Fruit fly (Drosophila melanogaster) whole organism, embryonic: ENCODE results near the gene Rabex-5.

Experiments
- CG10209 ChIP-seq: fragments of 200-800 bp; sonication (Bioruptor generic); optimal IDR thresholded peaks from 3 replicates; lab custom pipeline; 2017; ENCODE audit warnings: missing biosample characterization, mild to moderate bottlenecking, missing genetic modification characterization, missing genetic modification reagents
- CG10267 ChIP-seq: fragments of 200-800 bp; sonication (Bioruptor generic); optimal IDR thresholded peaks from 2 replicates; lab custom pipeline; 2018; ENCODE audit warnings: missing biosample characterization, mild to moderate bottlenecking, missing genetic modification characterization, moderate library complexity
- CG10366 ChIP-seq: fragments of 200-800 bp; sonication (Bioruptor generic); IDR thresholded peaks from 2 replicates; pipeline ENCODE4 v1.3.6; 2022; ENCODE audit warnings: missing biosample characterization, missing genetic modification characterization
- CG11456 ChIP-seq: fragments of 200-800 bp; sonication (Bioruptor generic); IDR thresholded peaks from 3 replicates; pipeline ENCODE4 v1.3.6; 2022; ENCODE audit warnings: missing biosample characterization, missing genetic modification characterization
- CG12155 ChIP-seq: fragments of 200-800 bp; sonication (Bioruptor generic); optimal IDR thresholded peaks from 3 replicates; lab custom pipeline; 2016; ENCODE audit warnings: missing biosample characterization, missing genetic modification characterization
- CG12769 ChIP-seq: fragments of 200-800 bp; sonication (Bioruptor generic); optimal IDR thresholded peaks from 2 replicates; lab custom pipeline; 2019; ENCODE audit warnings: missing biosample characterization, mild to moderate bottlenecking, missing genetic modification characterization, moderate library complexity
- CG12942 ChIP-seq: fragments of 200-800 bp; sonication (Bioruptor generic); optimal IDR thresholded peaks from 3 replicates; lab custom pipeline; 2016; ENCODE audit warnings: missing biosample characterization, missing genetic modification characterization
- CG13287 ChIP-seq: fragments of 200-800 bp; sonication (Bioruptor generic); IDR thresholded peaks from 2 replicates; pipeline ENCODE4 v1.3.6; 2022; ENCODE audit warnings: missing biosample characterization, missing genetic modification characterization; ENCODE audit not compliant: partially characterized antibody
- CG13424 ChIP-seq: fragments of 200-800 bp; sonication (Bioruptor generic); optimal IDR thresholded peaks from 2 replicates; lab custom pipeline; 2019; ENCODE audit warnings: missing biosample characterization, mild to moderate bottlenecking, missing genetic modification characterization, moderate library complexity
- CG13894 ChIP-seq: fragments of 200-800 bp; sonication (Bioruptor generic); optimal IDR thresholded peaks from 3 replicates; lab custom pipeline; 2018; ENCODE audit warnings: missing biosample characterization, mild to moderate bottlenecking, missing genetic modification characterization, moderate library complexity
- CG30403 ChIP-seq: fragments of 200-800 bp; sonication (Bioruptor generic); optimal IDR thresholded peaks from 3 replicates; lab custom pipeline; 2016; ENCODE audit warnings: missing biosample characterization, missing genetic modification characterization
- CG3065 ChIP-seq: fragments of 200-800 bp; sonication (Bioruptor generic); optimal IDR thresholded peaks from 2 replicates; lab custom pipeline; 2016; ENCODE audit warnings: missing biosample characterization, missing genetic modification characterization
- CG34422 ChIP-seq: fragments of 200-800 bp; sonication (Bioruptor generic); IDR thresholded peaks from 3 replicates; pipeline ENCODE4 v1.3.6; 2022; ENCODE audit warnings: missing biosample characterization, missing genetic modification characterization
- CG3847 ChIP-seq: fragments of 200-800 bp; sonication (Bioruptor generic); IDR thresholded peaks from 2 replicates; pipeline ENCODE4 v1.3.6; 2022; ENCODE audit warnings: missing biosample characterization, missing genetic modification characterization
- CG42726 ChIP-seq: fragments of 200-800 bp; sonication (Bioruptor generic); IDR thresholded peaks from 2 replicates; pipeline ENCODE4 v1.3.6; 2022; ENCODE audit warnings: missing biosample characterization, missing genetic modification characterization; ENCODE audit not compliant: partially characterized antibody
- CG4617 ChIP-seq: fragments of 200-800 bp; sonication (Bioruptor generic); optimal IDR thresholded peaks from 3 replicates; lab custom pipeline; 2016; ENCODE audit warnings: missing biosample characterization, missing genetic modification characterization, borderline replicate concordance
- CG6654 ChIP-seq: fragments of 200-800 bp; sonication (Bioruptor generic); optimal IDR thresholded peaks from 2 replicates; lab custom pipeline; 2017; ENCODE audit warnings: missing biosample characterization, mild to moderate bottlenecking, missing genetic modification characterization
- CG7928 ChIP-seq: fragments of 200-800 bp; sonication (Bioruptor generic); optimal IDR thresholded peaks from 2 replicates; lab custom pipeline; 2017; ENCODE audit warnings: missing biosample characterization, mild to moderate bottlenecking, missing genetic modification characterization
- CG8290 ChIP-seq, 3 experiments: fragments of 200-800 bp; sonication (Bioruptor generic); optimal IDR thresholded peaks; 2 replicates each; lab custom pipeline; 2016 to 2019; ENCODE audit warnings: missing biosample characterization in 3 of 3, missing genetic modification characterization in 3 of 3, mild to moderate bottlenecking in 2 of 3, moderate library complexity in 1 of 3
- CG9817 ChIP-seq: fragments of 200-800 bp; sonication (Bioruptor generic); optimal IDR thresholded peaks from 2 replicates; lab custom pipeline; 2018; ENCODE audit warnings: missing biosample characterization, mild to moderate bottlenecking, missing genetic modification characterization, moderate library complexity
- CG9876 ChIP-seq: fragments of 200-800 bp; sonication (Bioruptor generic); optimal IDR thresholded peaks from 2 replicates; lab custom pipeline; 2016; ENCODE audit warnings: missing biosample characterization, missing genetic modification characterization
- Chrac-16 ChIP-seq: fragments of 200-800 bp; sonication (Bioruptor generic); optimal IDR thresholded peaks from 3 replicates; lab custom pipeline; 2016; ENCODE audit warnings: missing biosample characterization, missing genetic modification characterization
- Dek ChIP-seq: fragments of 200-800 bp; sonication (Bioruptor generic); optimal IDR thresholded peaks from 3 replicates; lab custom pipeline; 2019; ENCODE audit warnings: missing biosample characterization, mild to moderate bottlenecking, missing genetic modification characterization, moderate library complexity
- Drgx ChIP-seq: fragments of 200-800 bp; sonication (Bioruptor generic); IDR thresholded peaks from 2 replicates; pipeline ENCODE4 v1.3.6; 2022; ENCODE audit warnings: missing biosample characterization, missing genetic modification characterization
- E2f1 ChIP-seq: fragments of 200-800 bp; sonication (Bioruptor generic); IDR thresholded peaks from 2 replicates; pipeline ENCODE4 v1.3.6; 2022; ENCODE audit warnings: missing biosample characterization, missing genetic modification characterization
- HLH3B ChIP-seq: fragments of 200-800 bp; sonication (Bioruptor generic); IDR thresholded peaks from 2 replicates; pipeline ENCODE4 v1.3.6; 2022; ENCODE audit warnings: missing biosample characterization, missing genetic modification characterization
- HmgZ ChIP-seq: fragments of 200-800 bp; sonication (Bioruptor generic); optimal IDR thresholded peaks from 2 replicates; lab custom pipeline; 2018; ENCODE audit warnings: missing biosample characterization, mild to moderate bottlenecking, missing genetic modification characterization
- Lhr ChIP-seq: fragments of 200-800 bp; sonication (Bioruptor generic); optimal IDR thresholded peaks from 3 replicates; lab custom pipeline; 2017; ENCODE audit warnings: mild to moderate bottlenecking, missing biosample characterization, missing genetic modification reagents, missing genetic modification characterization
- MESR4 ChIP-seq: fragments of 200-800 bp; sonication (Bioruptor generic); optimal IDR thresholded peaks from 2 replicates; lab custom pipeline; 2018; ENCODE audit warnings: missing biosample characterization, mild to moderate bottlenecking, missing genetic modification characterization, moderate library complexity
- Meics ChIP-seq: fragments of 200-800 bp; sonication (Bioruptor generic); optimal IDR thresholded peaks from 2 replicates; lab custom pipeline; 2017; ENCODE audit warnings: missing biosample characterization, mild to moderate bottlenecking, missing genetic modification characterization
- NFAT ChIP-seq: fragments of 200-800 bp; sonication (Bioruptor generic); IDR thresholded peaks from 2 replicates; pipeline ENCODE4 v1.3.6; 2022; ENCODE audit warnings: missing biosample characterization, missing genetic modification characterization
- Sry-β ChIP-seq: fragments of 200-800 bp; sonication (Bioruptor generic); optimal IDR thresholded peaks from 2 replicates; lab custom pipeline; 2018; ENCODE audit warnings: missing biosample characterization, mild to moderate bottlenecking, missing genetic modification characterization, moderate library complexity
- Xbp1 ChIP-seq: fragments of 200-800 bp; sonication (Bioruptor generic); optimal IDR thresholded peaks from 3 replicates; lab custom pipeline; 2016; ENCODE audit warnings: missing biosample characterization, mild to moderate bottlenecking, missing genetic modification characterization
- ac ChIP-seq: fragments of 200-800 bp; sonication (Bioruptor generic); optimal IDR thresholded peaks from 3 replicates; lab custom pipeline; 2017; ENCODE audit warnings: missing biosample characterization, mild to moderate bottlenecking, missing genetic modification characterization
- bsh ChIP-seq, 2 experiments: fragments of 200-800 bp; sonication (Bioruptor generic); optimal IDR thresholded peaks; 2 replicates each; lab custom pipeline; 2017 to 2018; ENCODE audit warnings: mild to moderate bottlenecking in 2 of 2, missing biosample characterization in 2 of 2, missing genetic modification characterization in 2 of 2, moderate library complexity in 1 of 2
- chm ChIP-seq: fragments of 200-800 bp; sonication (Bioruptor generic); IDR thresholded peaks from 2 replicates; pipeline ENCODE4 v1.3.6; 2022; ENCODE audit warnings: missing biosample characterization, missing genetic modification characterization
- ftz-f1 ChIP-seq: fragments of 200-800 bp; sonication (Bioruptor generic); optimal IDR thresholded peaks from 2 replicates; lab custom pipeline; 2016; ENCODE audit warnings: missing biosample characterization, missing genetic modification characterization
- grau ChIP-seq: fragments of 200-800 bp; optimal IDR thresholded peaks from 3 replicates; lab custom pipeline; 2019; ENCODE audit warnings: missing biosample characterization, mild to moderate bottlenecking, missing genetic modification characterization, moderate library complexity
- luna ChIP-seq: fragments of 200-800 bp; sonication (Bioruptor generic); optimal IDR thresholded peaks from 2 replicates; lab custom pipeline; 2016; ENCODE audit warnings: missing biosample characterization, missing genetic modification characterization
- mld ChIP-seq: fragments of 200-800 bp; sonication (Bioruptor generic); IDR thresholded peaks from 3 replicates; pipeline ENCODE4 v1.3.6; 2022; ENCODE audit warnings: missing biosample characterization, missing genetic modification characterization; ENCODE audit not compliant: partially characterized antibody
- nmo ChIP-seq: fragments of 200-800 bp; sonication (Bioruptor generic); optimal IDR thresholded peaks from 2 replicates; lab custom pipeline; 2018; ENCODE audit warnings: missing biosample characterization, mild to moderate bottlenecking, missing genetic modification characterization, moderate library complexity
- pzg ChIP-seq: fragments of 200-800 bp; sonication (Bioruptor generic); optimal IDR thresholded peaks from 3 replicates; lab custom pipeline; 2018; ENCODE audit warnings: missing biosample characterization, mild to moderate bottlenecking, missing genetic modification characterization, moderate library complexity
- sna ChIP-seq: fragments of 200-800 bp; sonication (Bioruptor generic); IDR thresholded peaks from 2 replicates; pipeline ENCODE4 v1.3.6; 2022; ENCODE audit warnings: missing biosample characterization, missing genetic modification characterization; ENCODE audit not compliant: partially characterized antibody
- ssp ChIP-seq: fragments of 200-800 bp; sonication (Bioruptor generic); IDR thresholded peaks from 2 replicates; pipeline ENCODE4 v1.3.6; 2022; ENCODE audit warnings: missing biosample characterization, missing genetic modification characterization
- tll ChIP-seq, 2 experiments: fragments of 200-800 bp in 1 of 2; fragments of >200 bp in 1 of 2; sonication (Bioruptor generic) in 1 of 2; optimal IDR thresholded peaks; 2 replicates each; lab custom pipeline; 2017 to 2019; ENCODE audit warnings: missing biosample characterization in 2 of 2, missing genetic modification characterization in 2 of 2, mild to moderate bottlenecking in 1 of 2, moderate library complexity in 1 of 2
- unc-4 ChIP-seq: fragments of 200-800 bp; sonication (Bioruptor generic); IDR thresholded peaks from 2 replicates; pipeline ENCODE4 v1.3.6; 2022; ENCODE audit warnings: missing biosample characterization, missing genetic modification characterization; ENCODE audit not compliant: partially characterized antibody
- unpg ChIP-seq: fragments of 200-800 bp; sonication (Bioruptor generic); optimal IDR thresholded peaks from 3 replicates; lab custom pipeline; 2018; ENCODE audit warnings: missing biosample characterization, mild to moderate bottlenecking, missing genetic modification characterization, moderate library complexity
- vfl ChIP-seq: fragments of 200-800 bp; sonication (Bioruptor generic); optimal IDR thresholded peaks from 2 replicates; lab custom pipeline; 2016; ENCODE audit warnings: missing biosample characterization, missing genetic modification characterization

The Rabex-5 gene

DNA sequence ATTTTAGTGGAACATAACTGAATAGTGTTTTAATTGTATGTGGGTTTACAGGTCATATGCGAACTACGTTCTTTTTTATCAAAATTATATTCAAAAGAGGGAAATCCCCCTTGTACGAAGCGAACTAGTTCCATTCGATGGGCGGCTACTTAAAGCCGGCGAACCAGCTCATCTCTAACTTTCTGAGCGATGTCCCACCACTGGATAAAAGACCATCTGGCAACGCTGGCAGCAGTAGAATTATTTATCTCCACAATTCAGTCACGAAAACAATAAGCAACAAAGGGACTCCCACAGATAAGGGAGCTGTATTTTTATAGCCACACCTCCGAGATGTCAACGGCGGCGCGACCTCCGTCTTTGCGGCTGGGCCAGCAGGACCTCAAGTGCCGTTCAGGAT is at the start of gene Rabex-5 (continued):
- TF ChIP-seq grau (tag; lab: Kevin White, UChicago): peak; percentile 36
- peak; percentile 22; the same call in 1 of the 2 replicates for TF ChIP-seq CG10366 (GFP tag; lab: Robert Waterston, UW)
- TF ChIP-seq CG7928 (GFP tag; lab: Kevin White, UChicago): no peak
- peak; percentile 88 for TF ChIP-seq pzg (GFP tag; lab: Kevin White, UChicago)
- TF ChIP-seq ssp (GFP tag; lab: Robert Waterston, UW): no peak
- TF ChIP-seq Drgx (GFP tag; lab: Robert Waterston, UW): no peak
- peak; percentile 3 for TF ChIP-seq Chrac-16 (GFP tag; lab: Kevin White, UChicago)
- TF ChIP-seq Lhr (GFP tag; lab: Kevin White, UChicago): peak; percentile 94
- TF ChIP-seq CG9817 (tag; lab: Kevin White, UChicago): no peak
- TF ChIP-seq Sry-β (GFP tag; lab: Kevin White, UChicago): peak; percentile 74
- no peak for TF ChIP-seq CG12769 (tag; lab: Kevin White, UChicago)
- TF ChIP-seq unpg (GFP tag; lab: Kevin White, UChicago): peak; percentile 6
- TF ChIP-seq CG12942: no peak
- peak; percentile 41 for TF ChIP-seq CG30403 (GFP tag; lab: Kevin White, UChicago)
- no peak for TF ChIP-seq luna (GFP tag; lab: Kevin White, UChicago)
- TF ChIP-seq ac: no peak
- TF ChIP-seq CG8290 (GFP tag; optimal IDR thresholded peaks at IDR 0.05; lab: Kevin White, UChicago): no peak
- peak in 1 of 2 experiments; percentile 49 for TF ChIP-seq CG8290 (tag; optimal IDR thresholded peaks at IDR 0.05; lab: Kevin White, UChicago)
- TF ChIP-seq Xbp1 (GFP tag; lab: Kevin White, UChicago): peak; percentile 62
- TF ChIP-seq CG4617 (GFP tag; lab: Kevin White, UChicago): peak; percentile 85
- TF ChIP-seq ftz-f1: peak; percentile 0
- no peak for TF ChIP-seq CG6654 (GFP tag; lab: Kevin White, UChicago)
- peak; percentile 46 for TF ChIP-seq CG13894 (tag; lab: Kevin White, UChicago)
- TF ChIP-seq CG11456 (GFP tag; lab: Robert Waterston, UW): peak; percentile 55; the same call in 1 of the 3 replicates
- TF ChIP-seq CG34422 (GFP tag; lab: Robert Waterston, UW): no peak; the same call in 2 of the 3 replicates
- peak; percentile 58 for TF ChIP-seq nmo
- peak; percentile 45 for TF ChIP-seq CG12155 (GFP tag; lab: Kevin White, UChicago)
- TF ChIP-seq Dek (tag; lab: Kevin White, UChicago): peak; percentile 10
- TF ChIP-seq CG10267 (tag; lab: Kevin White, UChicago): peak; percentile 25
- TF ChIP-seq CG3065: peak; percentile 11
- TF ChIP-seq MESR4 (GFP tag; lab: Kevin White, UChicago): peak; percentile 79
- TF ChIP-seq CG13287 (GFP tag; lab: Robert Waterston, UW): peak; percentile 87
- peak; percentile 2 for TF ChIP-seq CG10209 (GFP tag; lab: Kevin White, UChicago)
- peak; percentile 78 for TF ChIP-seq HmgZ (tag; lab: Kevin White, UChicago)
- no peak for TF ChIP-seq E2f1 (GFP tag; lab: Robert Waterston, UW)
- peak; percentile 66; the same call in 2 of the 3 replicates for TF ChIP-seq mld (GFP tag; lab: Robert Waterston, UW)
- TF ChIP-seq Meics (GFP tag; lab: Kevin White, UChicago): peak; percentile 14
- no peak; the same call in 1 of the 2 replicates for TF ChIP-seq chm (GFP tag; lab: Robert Waterston, UW)
- peak; percentile 85 for TF ChIP-seq unc-4 (GFP tag; lab: Robert Waterston, UW)
- peak; percentile 17 for TF ChIP-seq CG9876 (GFP tag; lab: Kevin White, UChicago)
- peak; percentile 37 for TF ChIP-seq CG13424 (tag; lab: Kevin White, UChicago)
- TF ChIP-seq HLH3B (GFP tag; lab: Robert Waterston, UW): 0 out of 2 replicates have a peak, but pooled peaks have one; percentile 22
- peak; percentile 87 for TF ChIP-seq CG42726
- peak; percentile 7 for TF ChIP-seq vfl (GFP tag; lab: Kevin White, UChicago)
- TF ChIP-seq tll (GFP tag; optimal IDR thresholded peaks at IDR 0.05; lab: Kevin White, UChicago): no peak
- no peak for TF ChIP-seq bsh (GFP tag; optimal IDR thresholded peaks at IDR 0.05; lab: Kevin White, UChicago)
- peak; percentile 44; the same call in 1 of the 2 replicates for TF ChIP-seq NFAT (GFP tag; lab: Robert Waterston, UW)
- peak; percentile 65 for TF ChIP-seq CG3847
- peak; percentile 75 for TF ChIP-seq sna (GFP tag; lab: Robert Waterston, UW)
